Fruit fly (Drosophila melanogaster) whole organism, adult: ENCODE measurements around the gene Spn28F.

Source experiments
- CG11617 ChIP-seq: fragments of 200-800 bp; sonication (Bioruptor generic); optimal IDR thresholded peaks from 2 replicates; lab custom pipeline; 2017; ENCODE audit warnings: mild to moderate bottlenecking, missing biosample characterization, missing genetic modification reagents, missing genetic modification characterization
- CG14711 ChIP-seq: fragments of 200-800 bp; sonication (Bioruptor generic); optimal IDR thresholded peaks from 2 replicates; lab custom pipeline; 2018; ENCODE audit warnings: missing biosample characterization, mild to moderate bottlenecking, missing genetic modification characterization, moderate library complexity
- CG1620 ChIP-seq: fragments of 200-800 bp; sonication (Bioruptor generic); optimal IDR thresholded peaks from 2 replicates; lab custom pipeline; 2016; ENCODE audit warnings: missing biosample characterization, missing genetic modification characterization
- CG5204 ChIP-seq: fragments of 200-800 bp; sonication (Bioruptor generic); optimal IDR thresholded peaks from 2 replicates; lab custom pipeline; 2016; ENCODE audit warnings: missing biosample characterization, missing genetic modification characterization
- CG7101 ChIP-seq: fragments of 200-800 bp; sonication (Bioruptor generic); optimal IDR thresholded peaks from 2 replicates; lab custom pipeline; 2018; ENCODE audit warnings: missing biosample characterization, mild to moderate bottlenecking, missing genetic modification characterization, moderate library complexity
- Hr96 ChIP-seq: fragments of 200-800 bp; sonication (Bioruptor generic); optimal IDR thresholded peaks from 2 replicates; lab custom pipeline; 2016; ENCODE audit warnings: missing biosample characterization, missing genetic modification characterization
- Mnt ChIP-seq: fragments of 200-800 bp; sonication (Bioruptor generic); optimal IDR thresholded peaks from 2 replicates; lab custom pipeline; 2016; ENCODE audit warnings: missing biosample characterization, mild to moderate bottlenecking, missing genetic modification characterization
- bab1 ChIP-seq: fragments of 200-800 bp; sonication (Bioruptor generic); optimal IDR thresholded peaks from 3 replicates; lab custom pipeline; 2019; ENCODE audit warnings: missing biosample characterization, mild to moderate bottlenecking, missing genetic modification characterization, moderate library complexity
- cnc ChIP-seq, 2 experiments: fragments of >200 bp; optimal IDR thresholded peaks; 2 replicates each; lab custom pipeline; 2017
- kay ChIP-seq: fragments of 200-800 bp; sonication (Bioruptor generic); peaks from one replicate; lab custom pipeline; 2016; ENCODE audit warnings: missing biosample characterization, missing genetic modification characterization, borderline replicate concordance
- tj ChIP-seq: fragments of 200-800 bp; sonication (Bioruptor generic); optimal IDR thresholded peaks from 3 replicates; lab custom pipeline; 2017; ENCODE audit warnings: missing biosample characterization, mild to moderate bottlenecking, missing genetic modification characterization, moderate library complexity

DNA sequence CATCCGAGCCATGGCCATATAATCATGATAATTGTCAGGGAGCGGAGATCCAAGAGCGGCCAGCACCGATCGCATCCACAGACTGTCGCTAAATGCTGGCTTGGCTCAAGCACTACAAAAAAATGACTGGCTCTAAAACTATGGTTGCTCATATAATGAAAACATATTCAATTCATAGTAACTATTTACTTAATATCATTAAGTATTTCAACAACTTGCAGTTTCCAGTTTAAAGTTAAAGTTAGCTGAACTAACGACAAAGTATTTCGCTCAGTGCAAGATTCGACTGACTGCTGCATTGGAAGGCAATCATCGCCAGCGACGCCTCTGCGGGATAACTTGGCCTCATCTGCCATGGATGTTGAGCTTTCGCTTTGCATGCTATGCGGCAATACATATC lies 29.3 kb upstream of the Spn28F start:
- TF ChIP-seq cnc (optimal IDR thresholded peaks at IDR 0.05; lab: Kevin White, UChicago), result no peak
- TF ChIP-seq bab1 (GFP tag; lab: Kevin White, UChicago), result no peak
- no peak for TF ChIP-seq CG7101 (tag; lab: Kevin White, UChicago)
- no peak for TF ChIP-seq CG11617
- no peak for TF ChIP-seq Mnt
- TF ChIP-seq CG5204 (GFP tag; lab: Kevin White, UChicago), result no peak
- TF ChIP-seq Hr96 (GFP tag; lab: Kevin White, UChicago), result no peak
- TF ChIP-seq CG1620 (GFP tag; lab: Kevin White, UChicago), result no peak
- no peak for TF ChIP-seq tj (GFP tag; lab: Kevin White, UChicago)
- no peak for TF ChIP-seq kay (GFP tag; lab: Kevin White, UChicago)
- no peak for TF ChIP-seq CG14711
